Worm (Caenorhabditis elegans) whole organism, late embryonic: ENCODE results near the gene kin-15.
"Not testable (repeated sequence)": the region's sequence is repeated elsewhere in the genome, so short reads cannot be mapped to it uniquely, and the experiment has no call there.

Experiments used
- C08G9.2 ChIP-seq: sonication (generic microtip); optimal IDR thresholded peaks from 2 replicates; lab custom pipeline; 2016; ENCODE audit warnings: mild to moderate bottlenecking, missing genetic modification characterization, moderate library complexity, missing compliant biosample characterization
- K09A11.1 ChIP-seq: sonication (generic microtip); optimal IDR thresholded peaks from 2 replicates; lab custom pipeline; 2017; ENCODE audit warnings: antibody characterized with exemption, mild to moderate bottlenecking, missing genetic modification characterization, missing compliant biosample characterization; ENCODE audit not compliant: insufficient read depth
- T23F11.4 ChIP-seq: fragments of 200-800 bp; sonication (Bioruptor generic); optimal IDR thresholded peaks from 2 replicates; lab custom pipeline; 2018; ENCODE audit warnings: mild to moderate bottlenecking, missing genetic modification characterization, missing compliant biosample characterization
- Y22D7AL.16 ChIP-seq: sonication (generic microtip); optimal IDR thresholded peaks from 2 replicates; lab custom pipeline; 2016; ENCODE audit warnings: missing genetic modification characterization, missing compliant biosample characterization
- ama-1 ChIP-seq: fragments of 150-350 bp; optimal IDR thresholded peaks from 2 replicates; lab custom pipeline; 2014
- ceh-24 ChIP-seq: sonication (generic microtip); optimal IDR thresholded peaks from 2 replicates; lab custom pipeline; 2016; ENCODE audit warnings: mild to moderate bottlenecking, missing genetic modification characterization, missing compliant biosample characterization
- ceh-6 ChIP-seq: fragments of 200-800 bp; sonication (Bioruptor generic); optimal IDR thresholded peaks from 2 replicates; lab custom pipeline; 2018; ENCODE audit warnings: mild to moderate bottlenecking, missing genetic modification characterization, missing compliant biosample characterization
- che-1 ChIP-seq: sonication (generic microtip); optimal IDR thresholded peaks from 2 replicates; lab custom pipeline; 2016; ENCODE audit warnings: mild to moderate bottlenecking, missing genetic modification characterization, missing compliant biosample characterization
- elt-2 ChIP-seq: sonication (generic microtip); optimal IDR thresholded peaks from 2 replicates; lab custom pipeline; 2016; ENCODE audit warnings: missing genetic modification reagents, missing genetic modification characterization, missing compliant biosample characterization
- ets-4 ChIP-seq: sonication (generic microtip); optimal IDR thresholded peaks from 2 replicates; lab custom pipeline; 2016; ENCODE audit warnings: missing genetic modification characterization, missing compliant biosample characterization
- fkh-10 ChIP-seq: fragments of 150-350 bp; optimal IDR thresholded peaks from 2 replicates; lab custom pipeline; 2014; ENCODE audit warnings: missing biosample characterization, missing genetic modification reagents, missing genetic modification characterization
- fkh-6 ChIP-seq: sonication (generic microtip); optimal IDR thresholded peaks from 2 replicates; lab custom pipeline; 2016; ENCODE audit warnings: missing genetic modification characterization, missing compliant biosample characterization
- hlh-6 ChIP-seq: sonication (generic microtip); optimal IDR thresholded peaks from 2 replicates; lab custom pipeline; 2016; ENCODE audit warnings: missing genotype, missing genetic modification characterization, missing compliant biosample characterization
- lim-6 ChIP-seq: sonication (generic microtip); optimal IDR thresholded peaks from 2 replicates; lab custom pipeline; 2016; ENCODE audit warnings: missing genetic modification characterization, missing compliant biosample characterization
- madf-2 ChIP-seq: sonication (generic microtip); optimal IDR thresholded peaks from 2 replicates; lab custom pipeline; 2017; ENCODE audit warnings: missing genetic modification characterization, missing compliant biosample characterization
- mec-3 ChIP-seq: sonication (generic microtip); optimal IDR thresholded peaks from 2 replicates; lab custom pipeline; 2016; ENCODE audit warnings: borderline replicate concordance, missing genetic modification characterization, missing compliant biosample characterization
- nfya-1 ChIP-seq: sonication (generic microtip); optimal IDR thresholded peaks from 2 replicates; lab custom pipeline; 2017; ENCODE audit warnings: missing genetic modification characterization, mild to moderate bottlenecking, missing compliant biosample characterization, antibody characterized with exemption, moderate library complexity
- nhr-11 ChIP-seq: fragments of 150-350 bp; optimal IDR thresholded peaks from 2 replicates; lab custom pipeline; 2014; ENCODE audit warnings: missing biosample characterization, missing genetic modification characterization
- odd-2 ChIP-seq: sonication (generic microtip); optimal IDR thresholded peaks from 2 replicates; lab custom pipeline; 2017; ENCODE audit warnings: antibody characterized with exemption, mild to moderate bottlenecking, missing genetic modification characterization, missing compliant biosample characterization
- pag-3 ChIP-seq: sonication (generic microtip); optimal IDR thresholded peaks from 2 replicates; lab custom pipeline; 2016; ENCODE audit warnings: missing compliant biosample characterization, missing genetic modification characterization, borderline replicate concordance
- pat-9 ChIP-seq: fragments of 200-800 bp; sonication (Bioruptor generic); optimal IDR thresholded peaks from 2 replicates; lab custom pipeline; 2018; ENCODE audit warnings: mild to moderate bottlenecking, missing genetic modification characterization, moderate library complexity, missing compliant biosample characterization
- pax-1 ChIP-seq: fragments of 150-350 bp; optimal IDR thresholded peaks from 2 replicates; lab custom pipeline; 2014; ENCODE audit warnings: missing biosample characterization, missing genetic modification characterization
- pha-4 ChIP-seq: fragments of 150-350 bp; optimal IDR thresholded peaks from 2 replicates; lab custom pipeline; 2018; ENCODE audit warnings: missing biosample characterization, missing genetic modification reagents, missing genetic modification characterization
- rnt-1 ChIP-seq: sonication (generic microtip); optimal IDR thresholded peaks from 2 replicates; lab custom pipeline; 2016; ENCODE audit warnings: missing genetic modification characterization, missing compliant biosample characterization
- sox-4 ChIP-seq: sonication (generic microtip); optimal IDR thresholded peaks from 2 replicates; lab custom pipeline; 2017; ENCODE audit warnings: mild to moderate bottlenecking, missing genetic modification characterization, inconsistent platforms, missing compliant biosample characterization
- syd-9 ChIP-seq: sonication (generic microtip); optimal IDR thresholded peaks from 2 replicates; lab custom pipeline; 2016; ENCODE audit warnings: mild to moderate bottlenecking, missing genetic modification characterization, moderate library complexity, missing compliant biosample characterization
- tbx-7 ChIP-seq: sonication (generic microtip); optimal IDR thresholded peaks from 2 replicates; lab custom pipeline; 2016; ENCODE audit warnings: missing genotype, missing genetic modification characterization, missing compliant biosample characterization
- unc-3 ChIP-seq, 2 experiments: fragments of 200-800 bp in 1 of 2; sonication (Bioruptor generic) in 1 of 2; sonication (generic microtip) in 1 of 2; conservative IDR thresholded peaks in 1 of 2; optimal IDR thresholded peaks in 1 of 2; 2 replicates each; pipeline versions ENCODE4 v1.3.6 to Lab custom; 2016 to 2022; ENCODE audit warnings: missing compliant biosample characterization in 2 of 2, missing genetic modification characterization in 2 of 2, missing genetic modification reagents in 1 of 2
- zip-5 ChIP-seq: sonication (generic microtip); optimal IDR thresholded peaks from 2 replicates; lab custom pipeline; 2016; ENCODE audit warnings: missing genetic modification characterization, missing compliant biosample characterization

kin-15 gene

DNA sequence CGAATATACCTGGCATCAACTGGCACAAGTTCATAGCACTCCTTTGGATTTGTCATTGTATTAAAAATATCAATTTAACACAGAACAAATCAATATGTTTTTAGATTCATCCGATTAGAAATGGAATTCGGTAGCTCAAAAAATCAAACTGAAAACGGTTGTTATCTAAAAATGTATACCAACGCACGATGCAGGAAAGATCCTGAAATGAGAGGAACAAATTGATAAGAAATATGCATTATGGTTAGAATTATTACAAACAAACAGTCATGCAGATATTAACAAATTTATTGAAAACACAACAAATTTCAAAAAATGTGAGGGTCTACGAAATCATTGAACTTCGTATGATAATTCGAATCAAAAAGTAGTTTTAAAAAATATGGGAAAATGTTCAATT, 36.5 kb upstream of the kin-15 start, which contains the start of gene T19H5.6:
Gene T19H5.6, minus strand, starts transcription at position 195 of the 400 bp plus-strand sequence.
- no peak for TF ChIP-seq rnt-1
- TF ChIP-seq elt-2 (tag; lab: Kevin White, UChicago), result peak; percentile 4
- TF ChIP-seq fkh-10, result no peak
- no peak for TF ChIP-seq pax-1 (tag; lab: Kevin White, UChicago)
- no peak for TF ChIP-seq unc-3 (GFP tag; conservative IDR thresholded peaks at IDR 0.05; lab: Robert Waterston, UW)
- TF ChIP-seq unc-3 (tag; optimal IDR thresholded peaks at IDR 0.05; lab: Kevin White, UChicago), result no peak
- TF ChIP-seq ets-4 (tag; lab: Kevin White, UChicago), result no peak
- no peak for TF ChIP-seq T23F11.4 (GFP tag; lab: Kevin White, UChicago)
- TF ChIP-seq, all 69 proteins: peak for 1

DNA sequence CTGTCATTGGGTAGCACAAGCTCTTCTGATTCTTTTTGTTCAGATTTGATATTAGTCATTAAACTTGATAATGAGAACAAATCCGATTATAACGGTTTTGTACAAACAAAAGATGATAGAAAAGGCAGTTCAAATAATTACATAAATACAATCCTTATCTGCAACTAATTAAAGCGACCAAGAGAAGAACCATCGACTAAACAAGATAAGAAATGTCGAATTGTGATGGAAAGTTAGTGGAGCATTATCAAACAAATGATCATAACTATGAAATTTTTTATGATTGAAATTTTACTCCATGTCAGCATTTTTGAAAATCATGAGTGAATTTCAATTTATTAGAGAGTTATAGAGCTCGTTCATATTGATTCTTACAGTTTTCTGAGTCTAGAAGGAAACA, 34.9 kb upstream of the kin-15 start, which contains the start of gene chil-23:
Gene chil-23, minus strand, starts transcription at position 198 of the 400 bp plus-strand sequence.
- TF ChIP-seq elt-2 (tag; lab: Kevin White, UChicago) (peak; percentile 82), unc-3 (GFP tag; conservative IDR thresholded peaks at IDR 0.05; lab: Robert Waterston, UW) (no peak), unc-3 (tag; optimal IDR thresholded peaks at IDR 0.05; lab: Kevin White, UChicago) (no peak), nhr-11 (tag; lab: Kevin White, UChicago) (no peak), nfya-1 (no peak)

DNA sequence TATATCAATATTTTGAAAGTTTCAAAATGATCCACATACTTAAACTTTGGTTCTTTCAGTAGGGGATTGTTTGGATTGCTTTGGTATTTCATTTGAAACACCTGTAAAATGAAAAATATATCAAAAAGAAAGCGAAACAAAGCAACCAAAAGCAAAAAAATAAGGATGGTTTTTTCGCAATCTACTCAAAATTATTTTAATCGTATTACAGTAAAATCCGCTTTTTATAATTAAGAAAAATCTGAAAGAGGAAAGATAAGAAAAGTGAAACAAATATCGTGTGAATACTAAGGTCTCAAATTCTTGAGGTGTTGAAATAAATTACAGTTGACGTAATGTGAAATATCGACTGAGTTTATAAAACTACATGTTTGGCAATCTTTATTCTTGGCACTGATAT, 32.6 kb upstream of the kin-15 start, which contains the start of gene chil-22:
Gene chil-22, minus strand, starts transcription at position 101 of the 400 bp plus-strand sequence.
- TF ChIP-seq che-1, result no peak
- no peak for TF ChIP-seq ets-4 (tag; lab: Kevin White, UChicago)
- no peak for TF ChIP-seq ama-1 (lab: Kevin White, UChicago)
- no peak for TF ChIP-seq tbx-7

DNA sequence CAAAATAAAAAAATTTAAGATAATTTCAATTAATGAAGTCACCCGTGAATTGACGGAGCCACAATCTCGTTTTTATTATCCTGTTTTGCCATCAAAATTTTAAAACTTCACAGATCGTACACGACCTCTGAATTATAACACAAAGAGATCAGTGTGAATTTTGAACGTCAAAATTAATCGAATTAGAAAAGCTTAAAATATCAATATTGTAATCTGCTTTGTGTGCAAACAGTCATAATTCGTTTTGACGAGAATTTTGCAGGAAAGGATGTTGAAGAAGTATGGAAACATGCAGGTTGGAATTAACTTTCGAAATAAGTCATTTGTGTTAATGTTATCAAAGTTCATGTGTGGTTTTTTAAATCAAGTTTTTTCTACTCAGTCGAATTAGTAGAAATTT, 28.4 kb upstream of the kin-15 start, which contains the start of gene chil-21:
Gene chil-21, minus strand, starts transcription at position 101 of the 400 bp plus-strand sequence.
- not testable (repeated sequence) for TF ChIP-seq pag-3 (tag; lab: Kevin White, UChicago); C08G9.2; mec-3

DNA sequence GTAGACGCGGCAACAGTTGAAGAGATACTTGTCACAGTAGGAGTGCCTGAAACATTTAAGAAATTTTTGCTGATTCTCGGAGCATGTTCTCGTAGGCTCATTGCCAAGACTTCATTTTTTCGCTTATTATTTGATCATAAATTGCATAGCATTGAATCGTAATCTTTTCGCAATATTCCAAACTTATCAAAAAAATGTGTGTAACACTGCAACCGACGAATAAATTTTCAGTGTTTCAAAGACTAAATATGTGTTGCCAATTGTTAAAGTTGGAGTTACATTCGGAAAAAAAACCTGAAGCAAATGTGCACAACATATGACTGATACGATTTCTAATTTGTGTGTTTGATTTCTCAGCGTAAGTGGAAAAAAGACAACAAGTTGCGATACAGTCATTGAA, 26.0 kb upstream of the kin-15 start, which contains the start of gene R09D1.14:
Gene R09D1.14, minus strand, starts transcription at position 101 of the 400 bp plus-strand sequence.
- TF ChIP-seq syd-9 (tag; lab: Kevin White, UChicago); ama-1 (lab: Kevin White, UChicago); ceh-6 (GFP tag; lab: Kevin White, UChicago): not testable (repeated sequence)

DNA sequence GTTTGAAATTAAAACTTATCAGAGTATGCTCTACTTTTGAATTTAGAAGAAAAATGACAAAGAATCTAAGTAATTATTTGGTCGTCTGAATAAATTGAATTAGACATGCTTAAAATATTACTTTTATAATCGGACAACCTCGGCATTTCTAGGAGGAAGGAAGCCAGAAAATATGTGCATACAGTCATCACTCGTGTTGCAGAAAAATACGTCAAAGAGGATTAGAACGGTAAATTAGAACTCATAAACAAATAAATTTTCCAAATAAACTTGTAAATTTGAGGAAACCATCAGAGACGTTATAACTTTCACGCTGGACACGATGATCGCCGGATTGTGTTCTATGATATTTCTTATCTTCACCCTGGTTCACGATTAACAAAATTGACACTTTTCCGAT, 20.8 kb upstream of the kin-15 start, which contains the start of gene chil-19:
Gene chil-19, minus strand, starts transcription at position 101 of the 400 bp plus-strand sequence.
- TF ChIP-seq ama-1 (lab: Kevin White, UChicago) (no peak), odd-2 (tag; lab: Kevin White, UChicago) (no peak), pax-1 (tag; lab: Kevin White, UChicago) (no peak), pat-9 (tag; lab: Kevin White, UChicago) (no peak), sox-4 (no peak), pha-4 (tag; lab: Kevin White, UChicago) (no peak), madf-2 (no peak), ceh-24 (tag; lab: Kevin White, UChicago) (no peak), fkh-6 (tag; lab: Kevin White, UChicago) (no peak), lim-6 (tag; lab: Kevin White, UChicago) (no peak), hlh-6 (tag; lab: Kevin White, UChicago) (no peak), zip-5 (tag; lab: Kevin White, UChicago) (no peak)

DNA sequence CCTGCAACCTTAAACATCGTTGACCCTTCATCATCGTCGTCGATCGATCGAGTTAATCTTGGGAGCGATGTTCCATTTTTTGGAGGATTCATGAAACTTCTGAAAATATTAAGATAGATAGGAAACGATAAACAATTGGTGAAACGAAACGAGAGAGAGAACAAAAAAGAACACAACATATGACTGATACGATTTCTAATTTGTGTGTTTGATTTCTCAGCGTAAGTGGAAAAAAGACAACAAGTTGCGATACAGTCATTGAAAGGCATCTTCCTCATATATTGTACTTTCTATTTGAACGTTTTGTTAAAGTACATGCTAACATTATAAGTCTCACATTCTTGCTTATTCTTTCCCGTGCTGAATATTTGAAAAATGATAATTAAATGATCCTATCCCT, 18.7 kb upstream of the kin-15 start, which contains the start of gene R09D1.12:
Gene R09D1.12, minus strand, starts transcription at position 101 of the 400 bp plus-strand sequence.
- not testable (repeated sequence) for TF ChIP-seq K09A11.1 (tag; lab: Kevin White, UChicago); Y22D7AL.16 (tag; lab: Kevin White, UChicago); nfya-1
